Worm (Caenorhabditis elegans) whole organism, midembryonic: ENCODE results near the gene ttr-41.

Source experiments
- cog-1 ChIP-seq: sonication (generic microtip); optimal IDR thresholded peaks from 2 replicates; lab custom pipeline; 2016; ENCODE audit warnings: missing genetic modification characterization, missing compliant biosample characterization
- flt-1 ChIP-seq: fragments of 200-800 bp; sonication (Bioruptor generic); IDR thresholded peaks from 2 replicates; pipeline ENCODE4 v1.3.6; 2022; ENCODE audit warnings: missing genetic modification characterization, missing compliant biosample characterization
- klf-2 ChIP-seq: fragments of 200-800 bp; sonication (Bioruptor generic); conservative IDR thresholded peaks from 2 replicates; pipeline ENCODE4 v1.3.6; 2022; ENCODE audit warnings: missing genetic modification reagents, missing genetic modification characterization, missing compliant biosample characterization
- tab-1 ChIP-seq: fragments of 200-800 bp; sonication (Bioruptor generic); IDR thresholded peaks from 2 replicates; pipeline ENCODE4 v1.3.6; 2022; ENCODE audit warnings: missing genetic modification characterization, missing compliant biosample characterization
- ztf-23 ChIP-seq: fragments of 200-800 bp; sonication (Bioruptor generic); IDR thresholded peaks from 2 replicates; pipeline ENCODE4 v1.3.6; 2022; ENCODE audit warnings: missing genetic modification reagents, missing genetic modification characterization, missing compliant biosample characterization
- ztf-29 ChIP-seq: fragments of 200-800 bp; sonication (Bioruptor generic); IDR thresholded peaks from 2 replicates; pipeline ENCODE4 v1.3.6; 2022; ENCODE audit warnings: missing genetic modification reagents, missing genetic modification characterization, missing compliant biosample characterization

DNA sequence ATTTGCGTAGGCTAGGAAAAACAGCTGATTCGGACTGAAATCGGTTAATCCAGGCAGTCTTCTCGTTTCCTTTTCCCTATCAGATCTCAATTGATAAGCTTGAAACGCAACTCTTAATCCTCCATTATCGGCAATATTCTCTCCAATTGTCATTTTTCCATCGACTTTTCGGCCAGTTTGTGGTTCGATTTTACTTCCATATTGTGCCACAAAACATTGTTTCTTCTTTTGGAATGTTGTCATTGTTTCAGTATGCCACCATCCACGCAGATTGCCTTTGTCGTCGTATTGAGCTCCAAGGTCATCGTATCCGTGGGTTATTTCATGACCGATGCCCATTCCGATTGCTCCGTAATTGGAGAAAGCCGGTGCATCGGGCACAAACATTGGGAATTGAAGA is 48.1 kb upstream of the ttr-41 start:
- no peak for TF ChIP-seq cog-1 (tag; lab: Kevin White, UChicago)
- TF ChIP-seq ztf-23 (GFP tag; lab: Robert Waterston, UW): no peak
- no peak for TF ChIP-seq ztf-29 (GFP tag; lab: Robert Waterston, UW)
- no peak for TF ChIP-seq klf-2 (GFP tag; lab: Robert Waterston, UW)
- TF ChIP-seq tab-1 (GFP tag; lab: Robert Waterston, UW): no peak
- TF ChIP-seq flt-1 (GFP tag; lab: Robert Waterston, UW): no peak
